Worm (Caenorhabditis elegans): ENCODE results near the gene T15B12.1.

- no peak for TF ChIP-seq flt-1 (GFP tag; IDR thresholded peaks at IDR 0.05)
- no peak for TF ChIP-seq med-1 (GFP tag; optimal IDR thresholded peaks at IDR 0.05; ENCODE audit: insufficient read depth)
- no peak for TF ChIP-seq ref-1 (GFP tag; conservative IDR thresholded peaks at IDR 0.05)
- TF ChIP-seq T22C8.4 (GFP tag; IDR thresholded peaks at IDR 0.05), result no peak
- TF ChIP-seq cog-1 (tag; optimal IDR thresholded peaks at IDR 0.05), result no peak
- no peak for TF ChIP-seq klf-2 (GFP tag; conservative IDR thresholded peaks at IDR 0.05)
Observed at ce11 chrIII:5318610-5319009, 30.6 kb downstream of the T15B12.1 start.

Measured in whole organism, midembryonic.